Worm (Caenorhabditis elegans): ENCODE results near the gene cki-2.

DNA sequence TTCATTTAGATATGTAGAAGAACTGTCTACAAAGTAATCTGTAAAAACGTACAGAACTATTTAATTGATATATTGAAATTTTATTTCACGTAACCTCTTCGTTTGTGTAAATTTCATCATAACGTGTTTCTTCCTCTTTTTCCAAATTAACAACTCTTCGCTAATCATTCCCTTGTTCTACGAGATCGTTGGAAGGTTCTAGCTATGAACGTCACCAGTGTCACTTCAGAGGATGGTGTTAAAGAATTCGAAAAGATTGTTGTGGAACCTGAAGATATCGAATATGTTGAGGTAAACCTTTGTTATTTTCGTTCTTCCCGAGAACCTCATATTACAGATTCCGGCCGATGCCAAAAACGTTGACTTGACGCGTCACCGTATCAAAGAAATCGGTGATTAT lies 43.9 kb upstream of the cki-2 start, which contains the start of gene C06A8.6:
- no peak for TF ChIP-seq pha-4 (tag; optimal IDR thresholded peaks at IDR 0.05)
- no peak for TF ChIP-seq ceh-14 (tag; optimal IDR thresholded peaks at IDR 0.05)
- TF ChIP-seq nhr-11 (tag; optimal IDR thresholded peaks at IDR 0.05): no peak
- TF ChIP-seq sox-2 (GFP tag; IDR thresholded peaks at IDR 0.05): no peak
